Worm (Caenorhabditis elegans) whole organism, mixed stage, embryonic: ENCODE measurements around the gene K05G3.1.

Experiments
- M03D4.4 ChIP-seq: sonication (generic microtip); optimal IDR thresholded peaks from 2 replicates; lab custom pipeline; 2017; ENCODE audit warnings: mild to moderate bottlenecking, missing genetic modification characterization, missing compliant biosample characterization
- blmp-1 ChIP-seq: fragments of 150-350 bp; optimal IDR thresholded peaks from 2 replicates; lab custom pipeline; 2014; ENCODE audit warnings: missing biosample characterization, missing genetic modification characterization
- cnd-1 ChIP-seq: fragments of 200-800 bp; sonication (Bioruptor generic); optimal IDR thresholded peaks from 2 replicates; lab custom pipeline; 2018; ENCODE audit warnings: mild to moderate bottlenecking, missing genetic modification characterization, missing compliant biosample characterization
- ham-2 ChIP-seq: fragments of 200-800 bp; sonication (Bioruptor generic); optimal IDR thresholded peaks from 2 replicates; lab custom pipeline; 2018; ENCODE audit warnings: mild to moderate bottlenecking, missing genetic modification characterization, missing compliant biosample characterization
- nhr-28 ChIP-seq: fragments of 150-350 bp; optimal IDR thresholded peaks from 2 replicates; lab custom pipeline; 2014; ENCODE audit warnings: missing biosample characterization, missing genetic modification characterization
- nhr-76 ChIP-seq: sonication (generic microtip); optimal IDR thresholded peaks from 2 replicates; lab custom pipeline; 2017; ENCODE audit warnings: missing biosample characterization, missing genetic modification characterization
- pha-4 ChIP-seq: fragments of 150-350 bp; optimal IDR thresholded peaks from 2 replicates; lab custom pipeline; 2018; ENCODE audit warnings: missing biosample characterization, missing genetic modification reagents, missing genetic modification characterization
- unc-62 ChIP-seq: fragments of 150-350 bp; optimal IDR thresholded peaks from 2 replicates; lab custom pipeline; 2014; ENCODE audit warnings: missing biosample characterization, missing genetic modification reagents, missing genetic modification characterization
- ztf-11 ChIP-seq: fragments of 150-350 bp; optimal IDR thresholded peaks from 2 replicates; lab custom pipeline; 2014; ENCODE audit warnings: missing biosample characterization, missing genetic modification characterization

ce11 chrX:16481026-16481425 lies 20.1 kb upstream of the K05G3.1 start:
- no peak for TF ChIP-seq ztf-11 (tag; lab: Kevin White, UChicago)
- TF ChIP-seq pha-4 (tag; lab: Kevin White, UChicago): no peak
- TF ChIP-seq blmp-1 (tag; lab: Kevin White, UChicago): no peak
- TF ChIP-seq unc-62: no peak
- TF ChIP-seq nhr-28 (tag; lab: Kevin White, UChicago): no peak
- TF ChIP-seq ham-2: no peak
- TF ChIP-seq nhr-76 (tag; lab: Kevin White, UChicago): no peak
- no peak for TF ChIP-seq M03D4.4 (tag; lab: Kevin White, UChicago)
- TF ChIP-seq cnd-1 (tag; lab: Kevin White, UChicago): no peak
